Worm (Caenorhabditis elegans) whole organism, L4 larva: ENCODE measurements around the gene F59E12.15.

Experiments used
- D1046.2 ChIP-seq: fragments of 200-800 bp; sonication (Bioruptor generic); IDR thresholded peaks from 2 replicates; pipeline ENCODE4 v1.3.6; 2022; ENCODE audit warnings: missing genetic modification characterization, missing compliant biosample characterization
- F37D6.2 ChIP-seq: sonication (generic microtip); optimal IDR thresholded peaks from 2 replicates; lab custom pipeline; 2016; ENCODE audit warnings: mild to moderate bottlenecking, missing genetic modification characterization, missing compliant biosample characterization
- F44E2.7 ChIP-seq: fragments of 200-800 bp; sonication (Bioruptor generic); IDR thresholded peaks from 2 replicates; pipeline ENCODE4 v2.1.2; 2022; ENCODE audit warnings: missing genetic modification characterization, missing compliant biosample characterization
- F49E8.2 ChIP-seq: sonication (generic microtip); optimal IDR thresholded peaks from 2 replicates; lab custom pipeline; 2016; ENCODE audit warnings: missing compliant biosample characterization, mild to moderate bottlenecking, missing genetic modification characterization, borderline replicate concordance
- T20F7.1 ChIP-seq: fragments of 200-800 bp; sonication (Bioruptor generic); optimal IDR thresholded peaks from 2 replicates; lab custom pipeline; 2018; ENCODE audit warnings: mild to moderate bottlenecking, missing genetic modification characterization, missing compliant biosample characterization
- Y48G9A.11 ChIP-seq: fragments of 200-800 bp; sonication (Bioruptor generic); IDR thresholded peaks from 2 replicates; pipeline ENCODE4 v1.3.6; 2022; ENCODE audit warnings: missing genetic modification reagents, missing genetic modification characterization, missing compliant biosample characterization
- Y75B8A.6 ChIP-seq: fragments of 200-800 bp; sonication (Bioruptor generic); IDR thresholded peaks from 2 replicates; pipeline ENCODE4 v1.3.6; 2022; ENCODE audit warnings: missing genetic modification reagents, missing genetic modification characterization, missing compliant biosample characterization
- ZK337.2 ChIP-seq: fragments of 200-800 bp; sonication (Bioruptor generic); IDR thresholded peaks from 2 replicates; pipeline ENCODE4 v1.3.6; 2022; ENCODE audit warnings: missing genetic modification reagents, missing genetic modification characterization, missing compliant biosample characterization
- aha-1 ChIP-seq: fragments of 150-350 bp; peaks from one replicate; lab custom pipeline; 2014; ENCODE audit warnings: missing biosample characterization, missing genetic modification characterization
- ama-1 ChIP-seq: fragments of 150-350 bp; optimal IDR thresholded peaks from 2 replicates; lab custom pipeline; 2014; ENCODE audit warnings: inconsistent platforms, mixed read lengths
- arid-1 ChIP-seq: fragments of 200-800 bp; sonication (Bioruptor generic); conservative IDR thresholded peaks from 2 replicates; pipeline ENCODE4 v1.3.6; 2022; ENCODE audit warnings: missing genetic modification reagents, missing genetic modification characterization, missing compliant biosample characterization
- ceh-20 ChIP-seq: fragments of 200-800 bp; sonication (Bioruptor generic); IDR thresholded peaks from 2 replicates; pipeline ENCODE4 v1.3.6; 2022; ENCODE audit warnings: missing genetic modification reagents, missing genetic modification characterization, missing compliant biosample characterization
- ceh-28 ChIP-seq: fragments of 150-350 bp; optimal IDR thresholded peaks from 2 replicates; lab custom pipeline; 2014; ENCODE audit warnings: missing biosample characterization, missing genetic modification reagents, missing genetic modification characterization
- ceh-44 ChIP-seq: fragments of 200-800 bp; sonication (Bioruptor generic); IDR thresholded peaks from 2 replicates; pipeline ENCODE4 v1.3.6; 2022; ENCODE audit warnings: missing genetic modification reagents, missing genetic modification characterization, missing compliant biosample characterization
- daf-16 ChIP-seq, 3 experiments: sonication (generic microtip); optimal IDR thresholded peaks; 2 replicates each; lab custom pipeline; 2016 to 2017; ENCODE audit warnings: missing genetic modification characterization in 3 of 3, missing genetic modification reagents in 3 of 3, mild to moderate bottlenecking in 2 of 3, missing compliant biosample characterization in 2 of 3, missing biosample characterization in 1 of 3, moderate library complexity in 1 of 3
- dmd-6 ChIP-seq: fragments of 200-800 bp; sonication (Bioruptor generic); IDR thresholded peaks from 2 replicates; pipeline ENCODE4 v1.3.6; 2022; ENCODE audit warnings: missing genetic modification reagents, missing genetic modification characterization, missing compliant biosample characterization
- duxl-1 ChIP-seq: sonication (generic microtip); optimal IDR thresholded peaks from 2 replicates; lab custom pipeline; 2016; ENCODE audit warnings: mild to moderate bottlenecking, missing genetic modification characterization, moderate library complexity, missing compliant biosample characterization; ENCODE audit not compliant: poor library complexity
- jun-1 ChIP-seq: fragments of 150-350 bp; optimal IDR thresholded peaks from 2 replicates; lab custom pipeline; 2014; ENCODE audit warnings: missing biosample characterization, missing genetic modification reagents, missing genetic modification characterization
- lim-7 ChIP-seq: fragments of 200-800 bp; sonication (Bioruptor generic); IDR thresholded peaks from 2 replicates; pipeline ENCODE4 v1.3.6; 2022; ENCODE audit warnings: missing genetic modification characterization, missing compliant biosample characterization
- lin-1 ChIP-seq: fragments of 200-800 bp; sonication (Bioruptor generic); IDR thresholded peaks from 2 replicates; pipeline ENCODE4 v1.3.6; 2022; ENCODE audit warnings: missing genetic modification reagents, missing genetic modification characterization, missing compliant biosample characterization
- lin-38 ChIP-seq: fragments of 200-800 bp; sonication (Bioruptor generic); IDR thresholded peaks from 2 replicates; pipeline ENCODE4 v1.3.6; 2022; ENCODE audit warnings: missing genetic modification reagents, missing genetic modification characterization, missing compliant biosample characterization
- lin-39 ChIP-seq: fragments of 150-350 bp; optimal IDR thresholded peaks from 2 replicates; lab custom pipeline; 2014; ENCODE audit warnings: missing biosample characterization, missing genetic modification reagents, missing genetic modification characterization
- lir-3 ChIP-seq: sonication (generic microtip); optimal IDR thresholded peaks from 2 replicates; lab custom pipeline; 2016; ENCODE audit warnings: mild to moderate bottlenecking, missing genetic modification characterization, missing compliant biosample characterization
- mdl-1 ChIP-seq, 2 experiments: fragments of 150-350 bp in 1 of 2; sonication (generic microtip) in 1 of 2; optimal IDR thresholded peaks; 2 replicates each; lab custom pipeline; 2014 to 2017; ENCODE audit warnings: missing biosample characterization in 2 of 2, missing genetic modification characterization in 2 of 2
- mep-1 ChIP-seq: fragments of 150-350 bp; sonication (generic microtip); optimal IDR thresholded peaks from 3 replicates; lab custom pipeline; 2014; ENCODE audit warnings: missing biosample characterization, missing genetic modification characterization
- mxl-2 ChIP-seq: fragments of 200-800 bp; sonication (Bioruptor generic); conservative IDR thresholded peaks from 2 replicates; pipeline ENCODE4 v1.3.6; 2022; ENCODE audit warnings: missing genetic modification reagents, missing genetic modification characterization, missing compliant biosample characterization
- mxl-3 ChIP-seq: fragments of 200-800 bp; sonication (Bioruptor generic); optimal IDR thresholded peaks from 2 replicates; lab custom pipeline; 2018; ENCODE audit warnings: mild to moderate bottlenecking, missing genetic modification characterization, missing compliant biosample characterization
- nhr-10 ChIP-seq: fragments of 150-350 bp; optimal IDR thresholded peaks from 2 replicates; lab custom pipeline; 2014; ENCODE audit warnings: missing biosample characterization, missing genetic modification characterization
- nhr-237 ChIP-seq: sonication (generic microtip); optimal IDR thresholded peaks from 2 replicates; lab custom pipeline; 2017; ENCODE audit warnings: missing biosample characterization, missing genetic modification characterization
- nhr-41 ChIP-seq: fragments of 200-800 bp; sonication (Bioruptor generic); IDR thresholded peaks from 2 replicates; pipeline ENCODE4 v1.3.6; 2022; ENCODE audit warnings: missing genetic modification reagents, missing genetic modification characterization, missing compliant biosample characterization
- nhr-42 ChIP-seq: fragments of 200-800 bp; sonication (Bioruptor generic); IDR thresholded peaks from 2 replicates; pipeline ENCODE4 v1.3.6; 2022; ENCODE audit warnings: missing genetic modification characterization, missing compliant biosample characterization
- nhr-48 ChIP-seq: sonication (generic microtip); optimal IDR thresholded peaks from 2 replicates; lab custom pipeline; 2016; ENCODE audit warnings: mild to moderate bottlenecking, missing genetic modification characterization, missing compliant biosample characterization
- nhr-6 ChIP-seq: fragments of 150-350 bp; optimal IDR thresholded peaks from 2 replicates; lab custom pipeline; 2014; ENCODE audit warnings: missing biosample characterization, missing genetic modification characterization
- nhr-76 ChIP-seq: fragments of 150-350 bp; optimal IDR thresholded peaks from 2 replicates; lab custom pipeline; 2014; ENCODE audit warnings: missing biosample characterization, missing genetic modification characterization
- php-3 ChIP-seq: fragments of 200-800 bp; sonication (Bioruptor generic); IDR thresholded peaks from 2 replicates; pipeline ENCODE4 v1.3.6; 2022; ENCODE audit warnings: missing genetic modification reagents, missing genetic modification characterization, missing compliant biosample characterization
- saeg-2 ChIP-seq: fragments of 200-800 bp; sonication (Bioruptor generic); IDR thresholded peaks from 2 replicates; pipeline ENCODE4 v1.3.6; 2022; ENCODE audit warnings: missing genetic modification reagents, missing genetic modification characterization, missing compliant biosample characterization
- set-16 ChIP-seq: fragments of 200-800 bp; sonication (Bioruptor generic); IDR thresholded peaks from 2 replicates; pipeline ENCODE4 v1.3.6; 2022; ENCODE audit warnings: missing genetic modification reagents, missing genetic modification characterization, missing compliant biosample characterization
- tag-97 ChIP-seq: fragments of 200-800 bp; sonication (Bioruptor generic); IDR thresholded peaks from 2 replicates; pipeline ENCODE4 v1.3.6; 2022; ENCODE audit warnings: missing genetic modification characterization, missing compliant biosample characterization
- tra-1 ChIP-seq: fragments of 200-800 bp; sonication (Bioruptor generic); IDR thresholded peaks from 2 replicates; pipeline ENCODE4 v1.3.6; 2022; ENCODE audit warnings: missing genetic modification reagents, missing genetic modification characterization, missing compliant biosample characterization
- unc-130 ChIP-seq: sonication (generic microtip); optimal IDR thresholded peaks from 2 replicates; lab custom pipeline; 2016; ENCODE audit warnings: missing genetic modification reagents, missing genetic modification characterization, missing compliant biosample characterization
- unc-62 ChIP-seq, 3 experiments: fragments of 150-350 bp in 1 of 3; sonication (generic microtip); optimal IDR thresholded peaks in 2 of 3; peaks in 1 of 3; 1 replicate in 1 of 3; 2 replicates in 2 of 3; lab custom pipeline; 2014 to 2017; ENCODE audit warnings: missing biosample characterization in 3 of 3, missing genetic modification characterization in 3 of 3, missing genetic modification reagents in 3 of 3, missing genotype in 1 of 3
- zag-1 ChIP-seq: fragments of 150-350 bp; optimal IDR thresholded peaks from 2 replicates; lab custom pipeline; 2014; ENCODE audit warnings: missing biosample characterization, missing genetic modification characterization
- zfp-2 ChIP-seq: sonication (generic microtip); optimal IDR thresholded peaks from 2 replicates; lab custom pipeline; 2016; ENCODE audit warnings: mild to moderate bottlenecking, missing genetic modification characterization, missing compliant biosample characterization
- zfp-3 ChIP-seq: fragments of 200-800 bp; sonication (Bioruptor generic); conservative IDR thresholded peaks from 2 replicates; pipeline ENCODE4 v1.3.6; 2022; ENCODE audit warnings: missing genetic modification reagents, missing genetic modification characterization, missing compliant biosample characterization
- ztf-7 ChIP-seq: fragments of 150-350 bp; optimal IDR thresholded peaks from 2 replicates; lab custom pipeline; 2014; ENCODE audit warnings: missing biosample characterization, missing genetic modification characterization

Gene F59E12.15

ce11 chrII:5605538-5605945 is 22.6 kb downstream of the F59E12.15 start (continued):
- TF ChIP-seq ceh-44 (GFP tag; lab: Robert Waterston, UW) (no peak), php-3 (peak; percentile 41; the same call in 1 of the 2 replicates), nhr-76 (peak; percentile 51), lin-38 (GFP tag; lab: Robert Waterston, UW) (no peak), ama-1 (lab: Kevin White, UChicago) (no peak), ZK337.2 (GFP tag; lab: Robert Waterston, UW) (no peak), nhr-41 (GFP tag; lab: Robert Waterston, UW) (no peak), set-16 (GFP tag; lab: Robert Waterston, UW) (no peak), F44E2.7 (no peak), F49E8.2 (tag; lab: Kevin White, UChicago) (no peak), unc-62 (GFP tag; optimal IDR thresholded peaks at IDR 0.05 in 1 of 2; lab: Kevin White, UChicago) (peak in 1 of 2 experiments; percentile 98), unc-62 (tag; optimal IDR thresholded peaks at IDR 0.05; lab: Kevin White, UChicago) (no peak), zag-1 (no peak), lim-7 (no peak), F37D6.2 (tag; lab: Kevin White, UChicago) (no peak), unc-130 (GFP tag; lab: Kevin White, UChicago) (no peak), ceh-20 (GFP tag; lab: Robert Waterston, UW) (no peak), Y75B8A.6 (GFP tag; lab: Robert Waterston, UW) (no peak), jun-1 (tag; lab: Kevin White, UChicago) (no peak), arid-1 (no peak), lin-39 (tag; lab: Kevin White, UChicago) (no peak), ztf-7 (tag; lab: Kevin White, UChicago) (no peak), T20F7.1 (no peak), D1046.2 (GFP tag; lab: Robert Waterston, UW) (no peak), mep-1 (peak; percentile 72), lir-3 (no peak), nhr-237 (tag; lab: Kevin White, UChicago) (peak; percentile 21), lin-1 (no peak), saeg-2 (no peak), nhr-6 (tag; lab: Kevin White, UChicago) (peak; percentile 47), zfp-3 (no peak), zfp-2 (no peak), ceh-28 (tag; lab: Kevin White, UChicago) (peak; percentile 21), nhr-48 (tag; lab: Kevin White, UChicago) (peak; percentile 91), mxl-3 (GFP tag; lab: Kevin White, UChicago) (peak; percentile 58), nhr-10 (tag; lab: Kevin White, UChicago) (peak; percentile 86), nhr-42 (GFP tag; lab: Robert Waterston, UW) (no peak), Y48G9A.11 (GFP tag; lab: Robert Waterston, UW) (no peak), aha-1 (tag; lab: Kevin White, UChicago) (peak; percentile 98), duxl-1 (tag; lab: Kevin White, UChicago) (no peak), tra-1 (GFP tag; lab: Robert Waterston, UW) (0 out of 2 replicates have a peak, but pooled peaks have one; percentile 5), dmd-6 (GFP tag; lab: Robert Waterston, UW) (peak; percentile 63), mxl-2 (GFP tag; lab: Robert Waterston, UW) (no peak)

- TF ChIP-seq ceh-28 (tag; lab: Kevin White, UChicago): no peak
- no peak for TF ChIP-seq nhr-48 (tag; lab: Kevin White, UChicago)
- TF ChIP-seq tag-97 (GFP tag; lab: Robert Waterston, UW): no peak
- TF ChIP-seq mdl-1 (tag; optimal IDR thresholded peaks at IDR 0.05; lab: Kevin White, UChicago): no peak
- no peak for TF ChIP-seq daf-16 (GFP tag; optimal IDR thresholded peaks at IDR 0.05; lab: Kevin White, UChicago)
- no peak for TF ChIP-seq daf-16 (tag; optimal IDR thresholded peaks at IDR 0.05; lab: Kevin White, UChicago)
- TF ChIP-seq, all 104 proteins: peak for 0
Observed at ce11 chrII:5604441-5604840, 23.7 kb downstream of the F59E12.15 start.
